Worm (Caenorhabditis elegans) whole organism, mixed stage, embryonic: ENCODE results near the gene pap-1.

Source experiments
- ceh-83 ChIP-seq: fragments of 200-800 bp; sonication (Bioruptor generic); optimal IDR thresholded peaks from 2 replicates; lab custom pipeline; 2018; ENCODE audit warnings: mild to moderate bottlenecking, missing genetic modification characterization, missing compliant biosample characterization
- ces-1 ChIP-seq: fragments of 150-350 bp; optimal IDR thresholded peaks from 2 replicates; lab custom pipeline; 2014; ENCODE audit warnings: missing biosample characterization, missing genetic modification reagents, missing genetic modification characterization
- elt-1 ChIP-seq: sonication (generic microtip); optimal IDR thresholded peaks from 2 replicates; lab custom pipeline; 2017; ENCODE audit warnings: missing genetic modification characterization, mild to moderate bottlenecking, missing compliant biosample characterization, antibody characterized with exemption, moderate library complexity, borderline replicate concordance; ENCODE audit not compliant: insufficient read depth
- flh-1 ChIP-seq: fragments of 200-800 bp; sonication (Bioruptor generic); optimal IDR thresholded peaks from 2 replicates; lab custom pipeline; 2018; ENCODE audit warnings: mild to moderate bottlenecking, missing genetic modification characterization, moderate library complexity, missing compliant biosample characterization
- lsy-2 ChIP-seq: fragments of 150-350 bp; optimal IDR thresholded peaks from 2 replicates; lab custom pipeline; 2014; ENCODE audit warnings: missing biosample characterization, missing genetic modification characterization
- mep-1 ChIP-seq: fragments of 150-350 bp; optimal IDR thresholded peaks from 2 replicates; lab custom pipeline; 2017; ENCODE audit warnings: missing biosample characterization, missing genetic modification reagents, missing genetic modification characterization, inconsistent platforms
- mls-2 ChIP-seq: sonication (generic microtip); optimal IDR thresholded peaks from 2 replicates; lab custom pipeline; 2016; ENCODE audit warnings: mild to moderate bottlenecking, missing genetic modification characterization, moderate library complexity, missing compliant biosample characterization
- nhr-12 ChIP-seq: fragments of 150-350 bp; optimal IDR thresholded peaks from 2 replicates; lab custom pipeline; 2014; ENCODE audit warnings: missing biosample characterization, missing genetic modification characterization
- sptf-1 ChIP-seq: sonication (generic microtip); optimal IDR thresholded peaks from 2 replicates; lab custom pipeline; 2017; ENCODE audit warnings: mild to moderate bottlenecking, missing genetic modification characterization, moderate library complexity, missing compliant biosample characterization
- unc-62 ChIP-seq: fragments of 150-350 bp; optimal IDR thresholded peaks from 2 replicates; lab custom pipeline; 2014; ENCODE audit warnings: missing biosample characterization, missing genetic modification reagents, missing genetic modification characterization

- TF ChIP-seq unc-62 (no peak), lsy-2 (no peak), ces-1 (GFP tag; lab: Kevin White, UChicago) (no peak), nhr-12 (tag; lab: Kevin White, UChicago) (no peak), sptf-1 (no peak), mep-1 (no peak), flh-1 (GFP tag; lab: Kevin White, UChicago) (no peak), mls-2 (tag; lab: Kevin White, UChicago) (no peak), ceh-83 (GFP tag; lab: Kevin White, UChicago) (no peak), elt-1 (tag; lab: Kevin White, UChicago) (no peak)
Observed at ce11 chrV:10464160-10464559, 22.4 kb downstream of the pap-1 start.
